Worm (Caenorhabditis elegans): ENCODE results near the gene C17C3.15.
"Not testable (repeated sequence)": the region's sequence is repeated elsewhere in the genome, so short reads cannot be mapped to it uniquely, and the experiment has no call there.

Gene C17C3.15

DNA sequence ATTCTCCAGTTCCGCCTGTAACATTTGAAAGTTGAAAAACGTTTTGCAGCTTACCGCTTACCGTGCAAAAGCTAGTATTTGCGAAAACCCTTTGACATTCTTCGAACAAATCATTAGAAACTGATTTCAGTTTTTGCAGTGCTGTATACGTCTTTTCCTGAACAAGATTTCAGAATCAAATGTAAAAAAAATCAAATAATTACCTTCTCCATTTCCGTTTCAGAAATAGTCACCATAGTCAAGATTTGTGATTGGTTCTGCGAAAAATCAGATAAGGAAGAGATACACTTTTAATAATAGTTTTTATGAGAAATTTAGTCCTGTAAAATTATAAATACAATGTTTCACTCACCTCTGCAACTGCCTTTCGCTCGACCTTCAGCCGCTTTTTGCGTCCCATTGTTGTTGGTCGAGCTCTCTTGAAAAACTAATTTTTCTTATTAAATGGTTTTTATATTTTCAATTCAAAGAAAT is 38.6 kb upstream of the C17C3.15 start, which contains the start of gene C17C3.9:
Gene C17C3.9, minus strand, starts transcription at position 424 of the 474 bp plus-strand sequence.
- TF ChIP-seq ceh-19 (GFP tag; optimal IDR thresholded peaks at IDR 0.05) (no peak), ceh-18 (tag; optimal IDR thresholded peaks at IDR 0.05) (no peak), F13H6.1 (tag; optimal IDR thresholded peaks at IDR 0.05) (no peak), pha-4 (tag; optimal IDR thresholded peaks at IDR 0.05) (no peak), ceh-48 (tag; optimal IDR thresholded peaks at IDR 0.05) (no peak), pax-1 (tag; optimal IDR thresholded peaks at IDR 0.05) (no peak), syd-9 (tag; optimal IDR thresholded peaks at IDR 0.05) (no peak), pros-1 (tag; optimal IDR thresholded peaks at IDR 0.05) (no peak), pag-3 (tag; optimal IDR thresholded peaks at IDR 0.05; ENCODE audit: borderline replicate concordance) (no peak), sdc-2 (tag; optimal IDR thresholded peaks at IDR 0.05) (no peak), nhr-232 (tag; optimal IDR thresholded peaks at IDR 0.05) (no peak), unc-86 (tag; optimal IDR thresholded peaks at IDR 0.05) (no peak), elt-2 (tag; optimal IDR thresholded peaks at IDR 0.05) (no peak), gmeb-2 (tag; optimal IDR thresholded peaks at IDR 0.05) (no peak), hlh-8 (tag; optimal IDR thresholded peaks at IDR 0.05) (no peak), madf-2 (tag; optimal IDR thresholded peaks at IDR 0.05) (no peak)

DNA sequence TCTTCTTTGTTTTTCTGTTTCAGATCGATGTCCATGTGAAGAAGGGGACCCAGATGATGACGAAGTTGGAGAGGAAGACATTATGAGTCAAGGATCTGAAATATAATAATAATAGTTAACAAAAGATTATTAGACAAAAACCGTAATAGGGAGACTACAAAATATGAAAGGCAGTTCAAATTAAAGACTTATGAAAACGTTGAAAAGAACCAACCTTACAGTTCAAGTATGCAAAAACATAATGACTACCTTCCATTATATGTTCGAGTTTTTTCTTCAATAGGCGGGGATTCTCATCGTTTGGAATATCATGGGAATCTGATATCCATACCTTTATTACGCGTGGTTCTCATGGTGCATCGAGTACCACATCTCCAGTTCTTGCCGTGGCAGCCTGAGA is 36.8 kb upstream of the C17C3.15 start, which contains the start of gene hlh-26:
Gene hlh-26, minus strand, starts transcription at position 101 of the 400 bp plus-strand sequence.
- TF ChIP-seq mec-3 (tag; optimal IDR thresholded peaks at IDR 0.05; ENCODE audit: borderline replicate concordance) (no peak), ceh-34 (tag; optimal IDR thresholded peaks at IDR 0.05) (no peak), ceh-45 (GFP tag; IDR thresholded peaks at IDR 0.05) (no peak)

DNA sequence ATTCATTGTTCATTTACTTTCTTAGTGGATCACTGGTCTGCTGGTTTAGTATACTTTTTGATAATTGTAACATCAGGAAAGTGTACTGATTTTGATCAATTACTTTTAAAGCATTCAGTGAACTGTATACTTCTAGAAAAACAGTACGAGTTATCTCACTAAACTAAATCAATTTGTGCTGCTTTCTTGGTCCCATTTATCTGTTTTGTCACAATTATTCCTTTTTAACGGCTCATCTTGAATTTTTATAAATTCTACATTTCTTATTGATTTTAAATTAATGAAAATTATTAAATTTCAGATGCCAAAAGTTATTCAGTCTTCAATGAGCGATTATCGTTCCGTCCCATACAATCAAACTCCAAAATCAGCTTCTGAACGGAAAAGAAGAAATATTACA is 35.5 kb upstream of the C17C3.15 start, which contains the start of gene hlh-25:
Gene hlh-25, plus strand, starts transcription at position 301 of the 400 bp plus-strand sequence.
- not testable (repeated sequence) for TF ChIP-seq madf-2 (tag; optimal IDR thresholded peaks at IDR 0.05); pros-1 (tag; optimal IDR thresholded peaks at IDR 0.05); ceh-19 (GFP tag; optimal IDR thresholded peaks at IDR 0.05)

DNA sequence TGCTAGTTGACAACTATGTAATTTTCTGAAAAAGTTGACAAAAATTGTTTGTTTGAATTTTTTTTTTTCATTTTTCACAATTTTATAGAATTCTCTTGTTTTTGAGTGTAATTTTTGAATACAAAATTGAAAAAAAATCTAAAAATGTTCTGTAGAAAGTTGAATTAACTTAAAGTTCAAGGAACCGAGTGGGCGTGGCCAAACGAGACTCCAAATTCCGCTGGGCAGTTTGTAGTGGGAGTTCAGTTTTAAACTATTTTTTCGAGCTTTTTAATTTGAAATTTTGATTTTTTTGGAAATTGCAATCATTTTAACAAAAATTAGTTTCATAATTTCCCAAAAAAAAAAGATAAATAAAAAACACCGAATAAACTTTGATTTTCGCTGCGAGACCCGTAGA is 33.4 kb upstream of the C17C3.15 start:
- no peak for TF ChIP-seq mec-3 (tag; optimal IDR thresholded peaks at IDR 0.05; ENCODE audit: borderline replicate concordance)
- no peak for TF ChIP-seq fkh-6 (tag; optimal IDR thresholded peaks at IDR 0.05)
- TF ChIP-seq unc-42 (tag; optimal IDR thresholded peaks at IDR 0.05): no peak
- TF ChIP-seq ceh-45 (GFP tag; IDR thresholded peaks at IDR 0.05): no peak
- no peak for TF ChIP-seq pha-4 (tag; optimal IDR thresholded peaks at IDR 0.05)
- no peak for TF ChIP-seq ceh-19 (GFP tag; optimal IDR thresholded peaks at IDR 0.05)
- TF ChIP-seq unc-55 (GFP tag; optimal IDR thresholded peaks at IDR 0.05): no peak
- TF ChIP-seq ceh-18 (tag; optimal IDR thresholded peaks at IDR 0.05): no peak
- TF ChIP-seq hlh-15 (tag; optimal IDR thresholded peaks at IDR 0.05): no peak
- no peak for TF ChIP-seq ceh-6 (GFP tag; optimal IDR thresholded peaks at IDR 0.05)
- TF ChIP-seq elt-4 (tag; optimal IDR thresholded peaks at IDR 0.05): no peak
- no peak for TF ChIP-seq madf-2 (tag; optimal IDR thresholded peaks at IDR 0.05)

DNA sequence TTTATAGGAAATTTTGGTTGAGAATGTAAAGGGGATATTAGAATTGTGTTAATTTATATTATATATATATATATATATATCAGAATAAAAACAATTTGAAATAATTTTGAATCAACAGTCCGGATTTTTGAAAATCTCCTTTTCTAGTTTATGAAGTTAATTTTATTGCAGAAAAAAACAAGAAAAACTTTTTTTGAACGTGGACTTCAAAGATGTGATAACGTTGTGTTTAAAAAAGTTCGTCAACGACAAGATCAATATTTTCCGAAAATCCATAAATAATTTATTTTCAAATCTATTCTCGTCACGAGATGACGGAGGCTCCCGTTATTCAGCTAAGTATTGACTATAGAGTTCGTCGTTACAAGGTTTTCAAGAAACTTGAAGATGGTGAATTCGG is 32.9 kb upstream of the C17C3.15 start, which contains the start of gene C17C3.11:
Gene C17C3.11, plus strand, starts transcription at position 301 of the 400 bp plus-strand sequence.
- TF ChIP-seq pat-9 (tag; optimal IDR thresholded peaks at IDR 0.05) (no peak), hlh-8 (tag; optimal IDR thresholded peaks at IDR 0.05) (no peak), nhr-11 (tag; optimal IDR thresholded peaks at IDR 0.05) (no peak), ceh-19 (GFP tag; optimal IDR thresholded peaks at IDR 0.05) (no peak), zip-5 (tag; optimal IDR thresholded peaks at IDR 0.05) (no peak), ahr-1 (tag; optimal IDR thresholded peaks at IDR 0.05) (no peak), syd-9 (tag; optimal IDR thresholded peaks at IDR 0.05) (no peak), madf-2 (tag; optimal IDR thresholded peaks at IDR 0.05) (no peak), ztf-16 (tag; optimal IDR thresholded peaks at IDR 0.05) (no peak), ceh-18 (tag; optimal IDR thresholded peaks at IDR 0.05) (no peak), hlh-13 (GFP tag; optimal IDR thresholded peaks at IDR 0.05) (no peak), odd-2 (tag; optimal IDR thresholded peaks at IDR 0.05) (no peak), tbx-7 (tag; optimal IDR thresholded peaks at IDR 0.05) (no peak), ceh-24 (tag; optimal IDR thresholded peaks at IDR 0.05) (no peak), fkh-10 (GFP tag; optimal IDR thresholded peaks at IDR 0.05) (no peak)

Data from whole organism, late embryonic.